Worm (Caenorhabditis elegans) whole organism, L1 larva: ENCODE data around the gene metl-13.

Experiments used
- F16B12.6 ChIP-seq: fragments of 150-350 bp; optimal IDR thresholded peaks from 2 replicates; lab custom pipeline; 2014; ENCODE audit warnings: missing biosample characterization, missing genetic modification characterization
- aha-1 ChIP-seq: fragments of 150-350 bp; optimal IDR thresholded peaks from 2 replicates; lab custom pipeline; 2014; ENCODE audit warnings: missing biosample characterization, missing genetic modification characterization
- aly-2 ChIP-seq: fragments of 150-350 bp; optimal IDR thresholded peaks from 2 replicates; lab custom pipeline; 2014; ENCODE audit warnings: missing biosample characterization, missing genetic modification characterization
- ama-1 ChIP-seq: fragments of 150-350 bp; optimal IDR thresholded peaks from 2 replicates; lab custom pipeline; 2014
- blmp-1 ChIP-seq: fragments of 150-350 bp; optimal IDR thresholded peaks from 2 replicates; lab custom pipeline; 2014; ENCODE audit warnings: missing biosample characterization, missing genetic modification characterization
- ceh-82 ChIP-seq, 3 experiments: fragments of 150-350 bp in 1 of 3; sonication (generic microtip) in 2 of 3; optimal IDR thresholded peaks; 2 replicates each; lab custom pipeline; 2014 to 2017; ENCODE audit warnings: missing biosample characterization in 3 of 3, missing genetic modification characterization in 3 of 3
- dpl-1 ChIP-seq, 3 experiments: fragments of 150-350 bp in 2 of 3; sonication (generic microtip) in 1 of 3; optimal IDR thresholded peaks; 2 replicates each; lab custom pipeline; 2014 to 2017; ENCODE audit warnings: missing biosample characterization in 3 of 3, missing genetic modification characterization in 3 of 3, missing genetic modification reagents in 3 of 3
- efl-1 ChIP-seq, 4 experiments: fragments of 150-350 bp; optimal IDR thresholded peaks in 3 of 4; peaks in 1 of 4; 1 replicate in 1 of 4; 2 replicates in 3 of 4; lab custom pipeline; 2014; ENCODE audit warnings: missing biosample characterization in 2 of 4, missing genetic modification characterization in 2 of 4, missing genetic modification reagents in 2 of 4
- elt-3 ChIP-seq, 6 experiments: fragments of 150-350 bp in 1 of 6; sonication (generic microtip); optimal IDR thresholded peaks; 2 replicates each; lab custom pipeline; 2017 to 2018; ENCODE audit warnings: missing biosample characterization in 6 of 6, missing genetic modification characterization in 6 of 6, inconsistent platforms in 1 of 6
- fkh-4 ChIP-seq: sonication (generic microtip); optimal IDR thresholded peaks from 2 replicates; lab custom pipeline; 2016; ENCODE audit warnings: missing compliant biosample characterization, missing genetic modification characterization, borderline replicate concordance
- grh-1 ChIP-seq: fragments of 200-800 bp; sonication (Bioruptor generic); IDR thresholded peaks from 2 replicates; pipeline ENCODE4 v1.3.6; 2022; ENCODE audit warnings: missing genetic modification reagents, missing genetic modification characterization, missing compliant biosample characterization
- jun-1 ChIP-seq: fragments of 150-350 bp; optimal IDR thresholded peaks from 2 replicates; lab custom pipeline; 2014; ENCODE audit warnings: missing biosample characterization, missing genetic modification reagents, missing genetic modification characterization
- lin-14 ChIP-seq: fragments of 200-800 bp; sonication (Bioruptor generic); optimal IDR thresholded peaks from 2 replicates; lab custom pipeline; 2018; ENCODE audit warnings: mild to moderate bottlenecking, missing genetic modification characterization, moderate library complexity, missing compliant biosample characterization
- lin-35 ChIP-seq, 2 experiments: fragments of 150-350 bp; optimal IDR thresholded peaks; 2 replicates each; lab custom pipeline; 2014; ENCODE audit warnings: missing biosample characterization in 2 of 2, missing genetic modification characterization in 2 of 2, missing genetic modification reagents in 2 of 2
- lin-39 ChIP-seq: fragments of 150-350 bp; optimal IDR thresholded peaks from 2 replicates; lab custom pipeline; 2014; ENCODE audit warnings: missing biosample characterization, missing genetic modification reagents, missing genetic modification characterization
- lsy-2 ChIP-seq, 2 experiments: fragments of 150-350 bp; optimal IDR thresholded peaks; 2 replicates each; lab custom pipeline; 2014; ENCODE audit warnings: missing biosample characterization in 2 of 2, missing genetic modification characterization in 2 of 2
- mef-2 ChIP-seq: fragments of 150-350 bp; optimal IDR thresholded peaks from 2 replicates; lab custom pipeline; 2014; ENCODE audit warnings: missing biosample characterization, missing genetic modification characterization
- mep-1 ChIP-seq: fragments of 150-350 bp; optimal IDR thresholded peaks from 2 replicates; lab custom pipeline; 2014; ENCODE audit warnings: missing biosample characterization, missing genetic modification characterization
- nhr-12 ChIP-seq: sonication (generic microtip); optimal IDR thresholded peaks from 2 replicates; lab custom pipeline; 2017; ENCODE audit warnings: missing biosample characterization, missing genetic modification characterization
- nhr-85 ChIP-seq: sonication (generic microtip); peaks from one replicate; lab custom pipeline; 2016; ENCODE audit warnings: missing genetic modification characterization, inconsistent platforms, missing compliant biosample characterization
- nhr-90 ChIP-seq: sonication (generic microtip); optimal IDR thresholded peaks from 2 replicates; lab custom pipeline; 2016; ENCODE audit warnings: mild to moderate bottlenecking, missing genetic modification characterization, missing compliant biosample characterization; ENCODE audit not compliant: poor library complexity
- pag-3 ChIP-seq: sonication (generic microtip); optimal IDR thresholded peaks from 2 replicates; lab custom pipeline; 2017; ENCODE audit warnings: missing genetic modification characterization, mild to moderate bottlenecking, missing compliant biosample characterization, antibody characterized with exemption, borderline replicate concordance; ENCODE audit not compliant: insufficient read depth
- pax-3 ChIP-seq: fragments of 200-800 bp; sonication (Bioruptor generic); optimal IDR thresholded peaks from 2 replicates; lab custom pipeline; 2018; ENCODE audit warnings: mild to moderate bottlenecking, missing genetic modification characterization, moderate library complexity, missing compliant biosample characterization
- pqm-1 ChIP-seq: sonication (generic microtip); optimal IDR thresholded peaks from 3 replicates; lab custom pipeline; 2017; ENCODE audit warnings: missing biosample characterization, missing genetic modification characterization
- rnt-1 ChIP-seq: sonication (generic microtip); optimal IDR thresholded peaks from 2 replicates; lab custom pipeline; 2016; ENCODE audit warnings: mild to moderate bottlenecking, missing genetic modification characterization, moderate library complexity, missing compliant biosample characterization
- snpc-4 ChIP-seq: fragments of 150-350 bp; optimal IDR thresholded peaks from 2 replicates; lab custom pipeline; 2014; ENCODE audit warnings: missing biosample characterization, missing genetic modification characterization
- snu-23 ChIP-seq: sonication (generic microtip); optimal IDR thresholded peaks from 2 replicates; lab custom pipeline; 2016; ENCODE audit warnings: missing genetic modification characterization, missing compliant biosample characterization
- swsn-7 ChIP-seq: sonication (generic microtip); optimal IDR thresholded peaks from 2 replicates; lab custom pipeline; 2016; ENCODE audit warnings: missing genetic modification characterization, missing compliant biosample characterization
- tlp-1 ChIP-seq: fragments of 150-350 bp; optimal IDR thresholded peaks from 2 replicates; lab custom pipeline; 2014; ENCODE audit warnings: missing biosample characterization, missing genetic modification characterization
- unc-130 ChIP-seq: fragments of 150-350 bp; optimal IDR thresholded peaks from 2 replicates; lab custom pipeline; 2017; ENCODE audit warnings: missing biosample characterization, missing genetic modification characterization, inconsistent platforms
- unc-98 ChIP-seq: fragments of 200-800 bp; sonication (Bioruptor generic); IDR thresholded peaks from 2 replicates; pipeline ENCODE4 v1.3.6; 2022; ENCODE audit warnings: missing genetic modification characterization, missing compliant biosample characterization

The metl-13 gene

DNA sequence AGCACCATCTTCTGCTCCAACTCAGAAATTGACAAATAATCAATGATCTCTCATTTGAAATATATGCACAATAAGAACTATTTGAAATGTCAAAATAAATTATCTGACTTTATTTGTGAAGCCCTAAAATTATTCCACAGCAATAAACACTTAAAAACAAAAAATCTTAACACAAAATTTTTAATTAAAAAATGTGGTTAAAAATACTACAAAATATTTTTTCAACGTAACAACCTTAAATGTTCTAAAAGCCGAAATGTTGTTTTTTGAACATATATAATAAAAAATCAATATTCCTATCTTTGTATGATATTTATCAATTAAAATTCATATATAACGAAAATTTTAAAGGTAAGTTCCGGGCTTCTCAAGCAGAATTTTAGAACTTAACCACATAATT is 35.4 kb upstream of the metl-13 start, which contains the start of gene F38A5.8:
TSS of gene F38A5.8 (plus strand) at position 301 of the 400 bp plus-strand sequence.
- no peak for TF ChIP-seq unc-130 (tag; lab: Kevin White, UChicago)
- TF ChIP-seq mef-2 (tag; lab: Kevin White, UChicago), result no peak

DNA sequence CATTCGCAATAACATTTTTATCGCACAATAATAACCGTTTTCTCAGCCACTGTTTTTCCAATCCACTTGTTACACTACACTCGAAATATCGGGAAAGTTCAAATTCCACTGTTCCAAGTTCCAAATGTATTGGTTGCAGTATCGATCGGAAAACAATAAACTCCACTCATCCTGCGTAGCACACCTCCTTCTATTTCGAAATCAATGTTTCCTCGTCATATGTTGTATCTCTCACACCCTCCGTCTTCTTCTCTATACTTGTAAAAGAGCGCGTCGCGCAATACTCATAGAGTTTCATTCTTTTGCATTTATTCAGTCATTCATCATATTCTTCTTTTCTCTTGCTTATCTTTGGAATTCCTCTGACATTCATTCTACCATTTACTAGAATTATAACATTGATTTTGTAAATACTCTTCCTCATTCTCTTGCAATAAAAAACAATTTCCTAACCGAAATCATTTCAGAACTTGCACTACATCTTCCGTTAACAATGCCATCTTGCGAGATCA is 33.6 kb upstream of the metl-13 start, which contains the start of gene sup-36:
TSS of gene sup-36 (plus strand) at position 462 of the 512 bp plus-strand sequence.
- TF ChIP-seq lin-35 (GFP tag; optimal IDR thresholded peaks at IDR 0.05; lab: Kevin White, UChicago), result peak in 1 of 2 experiments; percentile 45
- peak; percentile 21 to 25 for TF ChIP-seq efl-1 (optimal IDR thresholded peaks at IDR 0.05; lab: Kevin White, UChicago)
- peak; percentile 22 to 31 for TF ChIP-seq efl-1 (GFP tag; optimal IDR thresholded peaks at IDR 0.05 in 1 of 2; lab: Kevin White, UChicago)
- peak in 1 of 3 experiments; percentile 18 for TF ChIP-seq ceh-82 (tag; optimal IDR thresholded peaks at IDR 0.05; lab: Kevin White, UChicago)
- peak; percentile 28 for TF ChIP-seq snu-23
- TF ChIP-seq nhr-90, result no peak
- TF ChIP-seq dpl-1 (GFP tag; optimal IDR thresholded peaks at IDR 0.05; lab: Kevin White, UChicago), result peak in 1 of 3 experiments; percentile 1
- peak; percentile 29 for TF ChIP-seq rnt-1 (tag; lab: Kevin White, UChicago)
- no peak for TF ChIP-seq aha-1 (tag; lab: Kevin White, UChicago)

DNA sequence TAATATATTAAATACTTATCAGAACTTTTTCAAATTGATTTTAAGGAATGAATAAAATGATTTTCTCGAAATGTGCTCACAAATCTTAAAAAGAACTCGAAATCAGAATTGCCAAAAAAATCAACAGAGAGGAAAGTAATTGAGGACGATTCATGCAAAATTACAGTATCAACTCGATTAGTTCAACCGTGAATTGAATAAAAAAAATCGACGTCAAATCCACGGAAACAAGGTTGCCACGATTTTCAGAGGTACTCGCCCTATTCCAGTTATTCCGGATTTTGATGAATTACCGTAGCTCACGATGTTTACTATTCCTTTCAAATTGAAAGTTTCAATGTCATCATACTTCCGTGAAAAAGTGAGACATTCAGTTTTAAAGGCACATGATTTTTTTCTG is 32.5 kb upstream of the metl-13 start, which contains the start of gene F15B10.3:
TSS of gene F15B10.3 (plus strand) at position 301 of the 400 bp plus-strand sequence.
- TF ChIP-seq dpl-1 (GFP tag; optimal IDR thresholded peaks at IDR 0.05; lab: Kevin White, UChicago) (no peak), rnt-1 (tag; lab: Kevin White, UChicago) (no peak)

DNA sequence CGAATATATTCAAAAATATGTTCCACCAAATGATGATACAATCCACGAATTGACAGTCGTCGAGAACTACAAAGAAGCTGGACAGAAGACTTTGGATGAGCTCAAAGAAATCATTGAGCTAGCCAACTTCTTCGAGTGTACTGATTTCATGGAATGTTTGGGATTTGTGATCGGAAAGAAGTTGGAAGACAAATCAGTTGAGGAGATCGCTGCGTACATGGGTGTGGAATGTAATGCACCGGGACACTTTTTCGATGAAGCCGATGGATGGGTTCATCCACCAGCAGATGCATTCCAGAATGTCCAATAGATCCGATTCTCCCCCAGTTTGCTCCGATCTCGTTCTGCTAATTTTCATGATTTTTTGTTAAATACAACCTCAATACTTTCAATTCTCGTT is 31.3 kb upstream of the metl-13 start:
- TF ChIP-seq efl-1 (optimal IDR thresholded peaks at IDR 0.05; lab: Kevin White, UChicago) (no peak), efl-1 (GFP tag; optimal IDR thresholded peaks at IDR 0.05 in 1 of 2; lab: Kevin White, UChicago) (peak in 1 of 2 experiments; percentile 43), jun-1 (tag; lab: Kevin White, UChicago) (no peak)

DNA sequence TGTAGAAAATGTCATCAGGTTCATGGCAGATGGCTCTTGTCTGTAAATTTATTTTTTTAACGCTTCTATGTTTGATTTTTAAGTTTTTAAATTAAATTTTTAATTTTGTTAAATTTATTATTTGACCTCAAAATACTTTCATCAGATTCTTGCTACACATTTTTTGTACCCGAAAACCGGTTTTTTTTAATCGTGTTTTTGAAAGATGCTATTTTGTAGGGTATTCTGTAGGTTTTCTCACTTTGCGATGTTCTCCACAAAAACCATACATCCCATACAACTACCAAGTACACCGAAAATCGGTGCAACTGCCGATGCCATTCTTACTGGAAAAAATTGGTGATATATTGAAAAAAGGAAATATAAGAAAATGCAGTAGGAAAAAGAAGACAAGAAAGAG is 29.0 kb upstream of the metl-13 start, which contains the start of gene nstp-2:
TSS of gene nstp-2 (minus strand) at position 326 of the 400 bp plus-strand sequence.
- TF ChIP-seq nhr-12 (tag; lab: Kevin White, UChicago) (no peak), grh-1 (GFP tag; lab: Robert Waterston, UW) (peak; percentile 63), pag-3 (tag; lab: Kevin White, UChicago) (no peak), nhr-85 (peak; percentile 61)

DNA sequence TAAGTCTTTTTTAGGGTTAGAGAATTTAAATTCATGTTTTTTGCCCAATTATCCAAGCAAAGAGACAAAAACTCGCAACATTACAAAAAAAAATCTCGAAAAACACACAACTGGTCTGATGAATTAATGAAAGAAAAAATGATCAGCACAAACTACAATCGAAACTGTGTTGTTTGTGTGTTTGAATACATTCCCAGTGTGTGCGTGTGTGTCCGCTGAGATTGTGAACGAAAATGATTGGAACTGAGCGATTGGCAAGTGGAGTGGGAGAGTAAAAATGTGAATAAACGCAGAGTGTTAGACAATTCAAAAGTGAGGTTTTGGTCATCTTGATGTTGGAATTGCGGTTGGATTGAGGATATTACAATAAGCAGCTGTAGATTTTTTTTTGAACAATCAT is 28.3 kb upstream of the metl-13 start:
- TF ChIP-seq efl-1 (optimal IDR thresholded peaks at IDR 0.05; lab: Kevin White, UChicago) (no peak), efl-1 (GFP tag; optimal IDR thresholded peaks at IDR 0.05 in 1 of 2; lab: Kevin White, UChicago) (peak in 1 of 2 experiments; percentile 62), pax-3 (tag; lab: Kevin White, UChicago) (no peak), swsn-7 (tag; lab: Kevin White, UChicago) (no peak), blmp-1 (tag; lab: Kevin White, UChicago) (peak; percentile 48), snpc-4 (tag; lab: Kevin White, UChicago) (no peak), lin-14 (GFP tag; lab: Kevin White, UChicago) (peak; percentile 56), aly-2 (tag; lab: Kevin White, UChicago) (no peak), snu-23 (peak; percentile 12)

DNA sequence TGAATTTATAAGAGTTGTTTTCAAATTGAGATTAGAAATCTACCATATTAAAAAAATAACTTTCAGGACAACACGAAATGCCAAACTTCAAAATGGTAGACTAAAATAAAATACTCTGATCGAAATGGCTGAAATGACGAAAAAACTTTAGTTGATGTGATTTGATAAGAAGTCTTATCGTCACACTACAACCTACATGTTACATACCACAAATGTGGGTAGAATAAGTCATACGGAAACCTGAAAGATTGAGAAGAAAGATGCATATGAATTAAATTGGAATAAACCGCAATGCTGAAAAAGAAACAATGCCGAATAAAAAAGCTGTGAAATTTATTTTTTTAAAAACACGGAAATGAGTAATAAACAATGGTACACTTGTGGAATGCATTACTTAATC is 27.8 kb upstream of the metl-13 start:
- TF ChIP-seq nhr-85, result peak; percentile 60
- TF ChIP-seq nhr-12 (tag; lab: Kevin White, UChicago), result no peak
- TF ChIP-seq mep-1, result no peak
- TF ChIP-seq tlp-1 (tag; lab: Kevin White, UChicago), result no peak
- peak in 1 of 6 experiments; percentile 33 for TF ChIP-seq elt-3 (tag; optimal IDR thresholded peaks at IDR 0.05; lab: Kevin White, UChicago)
- TF ChIP-seq, all 84 proteins: peak for 2

DNA sequence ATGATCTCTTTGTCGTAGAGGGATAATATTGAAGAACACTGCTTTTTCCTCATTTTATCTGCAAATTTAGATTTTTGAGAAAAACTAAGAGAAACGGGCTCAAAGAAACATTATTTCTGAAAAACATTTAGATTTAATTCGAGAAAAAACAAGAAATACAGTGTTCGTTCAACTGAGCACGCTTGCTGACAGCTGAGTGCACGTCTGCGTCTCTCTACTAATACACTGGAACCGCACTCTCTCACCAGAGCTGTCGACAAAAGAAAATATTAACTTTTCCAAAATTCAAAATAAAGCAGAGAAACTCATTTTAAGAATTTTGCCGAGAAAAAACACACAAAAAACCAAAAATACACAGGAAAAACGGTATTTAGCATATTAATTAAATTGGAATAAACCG is 21.6 kb upstream of the metl-13 start, which contains the start of gene drh-1:
TSS of gene drh-1 (minus strand) at position 58 of the 400 bp plus-strand sequence.
- TF ChIP-seq lin-14 (GFP tag; lab: Kevin White, UChicago), result peak; percentile 50
- TF ChIP-seq lin-39 (tag; lab: Kevin White, UChicago), result no peak
- TF ChIP-seq ama-1 (lab: Kevin White, UChicago), result no peak
- TF ChIP-seq aha-1 (tag; lab: Kevin White, UChicago), result no peak
- no peak for TF ChIP-seq unc-98 (GFP tag; lab: Robert Waterston, UW)
- peak in 1 of 3 experiments; percentile 30 for TF ChIP-seq dpl-1 (GFP tag; optimal IDR thresholded peaks at IDR 0.05; lab: Kevin White, UChicago)
- TF ChIP-seq fkh-4 (tag; lab: Kevin White, UChicago), result no peak
- no peak for TF ChIP-seq pqm-1 (tag; lab: Kevin White, UChicago)
- peak; percentile 19 to 29 for TF ChIP-seq efl-1 (optimal IDR thresholded peaks at IDR 0.05; lab: Kevin White, UChicago)
- TF ChIP-seq efl-1 (GFP tag; optimal IDR thresholded peaks at IDR 0.05 in 1 of 2; lab: Kevin White, UChicago), result no peak
- TF ChIP-seq F16B12.6 (tag; lab: Kevin White, UChicago), result no peak
- TF ChIP-seq lsy-2 (tag; optimal IDR thresholded peaks at IDR 0.05; lab: Kevin White, UChicago), result peak in 1 of 2 experiments; percentile 52
- peak in 1 of 2 experiments; percentile 6 for TF ChIP-seq lin-35 (GFP tag; optimal IDR thresholded peaks at IDR 0.05; lab: Kevin White, UChicago)
